Worm (Caenorhabditis elegans) whole organism, L1 larva: Measurements from ENCODE around the gene col-84.

ENCODE experiments used
- C16A3.4 ChIP-seq: fragments of 150-350 bp; optimal IDR thresholded peaks from 2 replicates; lab custom pipeline; 2014; ENCODE audit warnings: missing biosample characterization, missing genetic modification characterization
- F16B12.6 ChIP-seq: fragments of 150-350 bp; optimal IDR thresholded peaks from 2 replicates; lab custom pipeline; 2014; ENCODE audit warnings: missing biosample characterization, missing genetic modification characterization
- Y116A8C.19 ChIP-seq: sonication (generic microtip); optimal IDR thresholded peaks from 2 replicates; lab custom pipeline; 2016; ENCODE audit warnings: missing compliant biosample characterization, missing genetic modification characterization, borderline replicate concordance
- aha-1 ChIP-seq: fragments of 150-350 bp; optimal IDR thresholded peaks from 2 replicates; lab custom pipeline; 2014; ENCODE audit warnings: missing biosample characterization, missing genetic modification characterization
- ama-1 ChIP-seq: fragments of 150-350 bp; optimal IDR thresholded peaks from 2 replicates; lab custom pipeline; 2014
- ceh-63 ChIP-seq: fragments of 200-800 bp; sonication (Bioruptor generic); optimal IDR thresholded peaks from 2 replicates; lab custom pipeline; 2018; ENCODE audit warnings: mild to moderate bottlenecking, missing genetic modification characterization, missing compliant biosample characterization
- ces-1 ChIP-seq: fragments of 150-350 bp; optimal IDR thresholded peaks from 2 replicates; lab custom pipeline; 2014; ENCODE audit warnings: missing biosample characterization, missing genetic modification reagents, missing genetic modification characterization
- dpl-1 ChIP-seq, 3 experiments: fragments of 150-350 bp in 2 of 3; sonication (generic microtip) in 1 of 3; optimal IDR thresholded peaks; 2 replicates each; lab custom pipeline; 2014 to 2017; ENCODE audit warnings: missing biosample characterization in 3 of 3, missing genetic modification characterization in 3 of 3, missing genetic modification reagents in 3 of 3
- dsc-1 ChIP-seq: sonication (generic microtip); optimal IDR thresholded peaks from 2 replicates; lab custom pipeline; 2016; ENCODE audit warnings: mild to moderate bottlenecking, missing genetic modification characterization, missing compliant biosample characterization
- efl-1 ChIP-seq, 4 experiments: fragments of 150-350 bp; optimal IDR thresholded peaks in 3 of 4; peaks in 1 of 4; 1 replicate in 1 of 4; 2 replicates in 3 of 4; lab custom pipeline; 2014; ENCODE audit warnings: missing biosample characterization in 2 of 4, missing genetic modification characterization in 2 of 4, missing genetic modification reagents in 2 of 4
- efl-3 ChIP-seq: fragments of 200-800 bp; sonication (Bioruptor generic); optimal IDR thresholded peaks from 2 replicates; lab custom pipeline; 2018; ENCODE audit warnings: mild to moderate bottlenecking, missing genetic modification characterization, missing compliant biosample characterization
- egl-13 ChIP-seq: sonication (generic microtip); optimal IDR thresholded peaks from 2 replicates; lab custom pipeline; 2016; ENCODE audit warnings: missing genotype, missing genetic modification reagents, missing genetic modification characterization, missing compliant biosample characterization
- elt-3 ChIP-seq, 6 experiments: fragments of 150-350 bp in 1 of 6; sonication (generic microtip); optimal IDR thresholded peaks; 2 replicates each; lab custom pipeline; 2017 to 2018; ENCODE audit warnings: missing biosample characterization in 6 of 6, missing genetic modification characterization in 6 of 6, inconsistent platforms in 1 of 6
- fkh-4 ChIP-seq: sonication (generic microtip); optimal IDR thresholded peaks from 2 replicates; lab custom pipeline; 2016; ENCODE audit warnings: missing compliant biosample characterization, missing genetic modification characterization, borderline replicate concordance
- fos-1 ChIP-seq: fragments of 150-350 bp; optimal IDR thresholded peaks from 2 replicates; lab custom pipeline; 2014; ENCODE audit warnings: missing biosample characterization, missing genetic modification characterization
- hpl-2 ChIP-seq: fragments of 150-350 bp; optimal IDR thresholded peaks from 2 replicates; lab custom pipeline; 2014; ENCODE audit warnings: missing biosample characterization, missing genetic modification reagents, missing genetic modification characterization
- lin-13 ChIP-seq: fragments of 150-350 bp; optimal IDR thresholded peaks from 2 replicates; lab custom pipeline; 2014; ENCODE audit warnings: missing biosample characterization, missing genetic modification reagents, missing genetic modification characterization
- lin-15B ChIP-seq: fragments of 150-350 bp; sonication (generic microtip); optimal IDR thresholded peaks from 3 replicates; lab custom pipeline; 2014; ENCODE audit warnings: missing biosample characterization, missing genetic modification characterization
- lin-35 ChIP-seq, 2 experiments: fragments of 150-350 bp; optimal IDR thresholded peaks; 2 replicates each; lab custom pipeline; 2014; ENCODE audit warnings: missing biosample characterization in 2 of 2, missing genetic modification characterization in 2 of 2, missing genetic modification reagents in 2 of 2
- lir-3 ChIP-seq: sonication (generic microtip); optimal IDR thresholded peaks from 2 replicates; lab custom pipeline; 2016; ENCODE audit warnings: mild to moderate bottlenecking, missing genetic modification characterization, moderate library complexity, missing compliant biosample characterization; ENCODE audit not compliant: poor library complexity
- lsy-2 ChIP-seq, 2 experiments: fragments of 150-350 bp; optimal IDR thresholded peaks; 2 replicates each; lab custom pipeline; 2014; ENCODE audit warnings: missing biosample characterization in 2 of 2, missing genetic modification characterization in 2 of 2
- mdl-1 ChIP-seq, 2 experiments: fragments of 150-350 bp; optimal IDR thresholded peaks; 2 replicates each; lab custom pipeline; 2014 to 2017; ENCODE audit warnings: missing biosample characterization in 2 of 2, missing genetic modification characterization in 2 of 2, inconsistent platforms in 1 of 2
- mep-1 ChIP-seq: fragments of 150-350 bp; optimal IDR thresholded peaks from 2 replicates; lab custom pipeline; 2014; ENCODE audit warnings: missing biosample characterization, missing genetic modification characterization
- nhr-11 ChIP-seq: fragments of 150-350 bp; optimal IDR thresholded peaks from 2 replicates; lab custom pipeline; 2014; ENCODE audit warnings: missing biosample characterization, missing genetic modification characterization
- nhr-12 ChIP-seq: sonication (generic microtip); optimal IDR thresholded peaks from 2 replicates; lab custom pipeline; 2017; ENCODE audit warnings: missing biosample characterization, missing genetic modification characterization
- nhr-19 ChIP-seq: fragments of 200-800 bp; sonication (Bioruptor generic); conservative IDR thresholded peaks from 2 replicates; pipeline ENCODE4 v1.3.6; 2022; ENCODE audit warnings: missing genetic modification characterization, missing compliant biosample characterization
- nhr-20 ChIP-seq: sonication (generic microtip); optimal IDR thresholded peaks from 2 replicates; lab custom pipeline; 2016; ENCODE audit warnings: mild to moderate bottlenecking, missing genetic modification characterization, missing compliant biosample characterization
- nhr-237 ChIP-seq: fragments of 150-350 bp; optimal IDR thresholded peaks from 2 replicates; lab custom pipeline; 2014; ENCODE audit warnings: missing biosample characterization, missing genetic modification characterization
- nhr-76 ChIP-seq: sonication (generic microtip); optimal IDR thresholded peaks from 2 replicates; lab custom pipeline; 2017; ENCODE audit warnings: missing biosample characterization, missing genetic modification characterization
- nhr-84 ChIP-seq: sonication (generic microtip); optimal IDR thresholded peaks from 2 replicates; lab custom pipeline; 2017; ENCODE audit warnings: missing biosample characterization, missing genetic modification characterization
- nhr-90 ChIP-seq: sonication (generic microtip); optimal IDR thresholded peaks from 2 replicates; lab custom pipeline; 2016; ENCODE audit warnings: mild to moderate bottlenecking, missing genetic modification characterization, missing compliant biosample characterization; ENCODE audit not compliant: poor library complexity
- rnt-1 ChIP-seq: sonication (generic microtip); optimal IDR thresholded peaks from 2 replicates; lab custom pipeline; 2016; ENCODE audit warnings: mild to moderate bottlenecking, missing genetic modification characterization, moderate library complexity, missing compliant biosample characterization
- snu-23 ChIP-seq: sonication (generic microtip); optimal IDR thresholded peaks from 2 replicates; lab custom pipeline; 2016; ENCODE audit warnings: missing genetic modification characterization, missing compliant biosample characterization
- tlp-1 ChIP-seq: fragments of 150-350 bp; optimal IDR thresholded peaks from 2 replicates; lab custom pipeline; 2014; ENCODE audit warnings: missing biosample characterization, missing genetic modification characterization
- unc-130 ChIP-seq: fragments of 150-350 bp; optimal IDR thresholded peaks from 2 replicates; lab custom pipeline; 2017; ENCODE audit warnings: missing biosample characterization, missing genetic modification characterization, inconsistent platforms
- unc-30 ChIP-seq: sonication (generic microtip); optimal IDR thresholded peaks from 2 replicates; lab custom pipeline; 2017; ENCODE audit warnings: missing biosample characterization, missing genetic modification characterization
- unc-98 ChIP-seq: fragments of 200-800 bp; sonication (Bioruptor generic); IDR thresholded peaks from 2 replicates; pipeline ENCODE4 v1.3.6; 2022; ENCODE audit warnings: missing genetic modification characterization, missing compliant biosample characterization
- vab-15 ChIP-seq: sonication (generic microtip); optimal IDR thresholded peaks from 2 replicates; lab custom pipeline; 2017; ENCODE audit warnings: missing genotype, mild to moderate bottlenecking, missing genetic modification characterization, missing compliant biosample characterization
- ztf-4 ChIP-seq: fragments of 150-350 bp; optimal IDR thresholded peaks from 2 replicates; lab custom pipeline; 2014; ENCODE audit warnings: missing biosample characterization, missing genetic modification characterization

col-84 gene

ce11 chrII:11906217-11906616, 37.9 kb downstream of the col-84 start, which contains the start of gene ZK930.4:
ZK930.4 (plus strand) TSS chrII:11906517.
- TF ChIP-seq nhr-76 (tag; lab: Kevin White, UChicago) = no peak

ce11 chrII:11910569-11910968, 42.2 kb downstream of the col-84 start:
- TF ChIP-seq snu-23 (GFP tag; lab: Kevin White, UChicago) = no peak
- no peak for TF ChIP-seq efl-1 (optimal IDR thresholded peaks at IDR 0.05; lab: Kevin White, UChicago)
- TF ChIP-seq efl-1 (GFP tag; optimal IDR thresholded peaks at IDR 0.05 in 1 of 2; lab: Kevin White, UChicago) = peak in 1 of 2 experiments; percentile 30
- TF ChIP-seq nhr-11 (tag; lab: Kevin White, UChicago) = no peak
- no peak for TF ChIP-seq ceh-63
- no peak for TF ChIP-seq dsc-1 (tag; lab: Kevin White, UChicago)

- TF ChIP-seq nhr-12 (tag; lab: Kevin White, UChicago) = no peak
- no peak for TF ChIP-seq ces-1
- TF ChIP-seq tlp-1 (tag; lab: Kevin White, UChicago) = no peak
- TF ChIP-seq efl-3 (GFP tag; lab: Kevin White, UChicago) = no peak
- no peak for TF ChIP-seq nhr-20 (tag; lab: Kevin White, UChicago)
- no peak for TF ChIP-seq ama-1
- TF ChIP-seq C16A3.4 (tag; lab: Kevin White, UChicago) = no peak
- no peak for TF ChIP-seq lin-35 (GFP tag; optimal IDR thresholded peaks at IDR 0.05; lab: Kevin White, UChicago)
- no peak for TF ChIP-seq unc-30 (tag; lab: Kevin White, UChicago)
- no peak for TF ChIP-seq ceh-63
- TF ChIP-seq aha-1 (tag; lab: Kevin White, UChicago) = no peak
- TF ChIP-seq rnt-1 (tag; lab: Kevin White, UChicago) = no peak
- TF ChIP-seq vab-15 (tag; lab: Kevin White, UChicago) = no peak
- TF ChIP-seq lin-13 (GFP tag; lab: Kevin White, UChicago) = no peak
- no peak for TF ChIP-seq nhr-11 (tag; lab: Kevin White, UChicago)
- no peak for TF ChIP-seq nhr-84 (tag; lab: Kevin White, UChicago)
These were observed 46.0 kb downstream of the col-84 start, which contains the start of gene ZK930.7 for ce11 chrII:11914304-11914703. ZK930.7 (plus strand) TSS chrII:11914604.

ce11 chrII:11915770-11916554, 47.6 kb downstream of the col-84 start, which contains the start of the genes vps-15 and hmg-12:
vps-15 (minus strand) TSS chrII:11915852.
hmg-12 (plus strand) TSS chrII:11916513.
- peak; percentile 58 for TF ChIP-seq hpl-2 (GFP tag; lab: Kevin White, UChicago)
- no peak for TF ChIP-seq unc-130 (tag; lab: Kevin White, UChicago)
- no peak for TF ChIP-seq nhr-237
- TF ChIP-seq nhr-90 (tag; lab: Kevin White, UChicago) = no peak
- peak; percentile 31 to 85 for TF ChIP-seq efl-1 (optimal IDR thresholded peaks at IDR 0.05; lab: Kevin White, UChicago)
- peak in 1 of 2 experiments; percentile 20 for TF ChIP-seq efl-1 (GFP tag; optimal IDR thresholded peaks at IDR 0.05 in 1 of 2; lab: Kevin White, UChicago)
- TF ChIP-seq mdl-1 (tag; optimal IDR thresholded peaks at IDR 0.05; lab: Kevin White, UChicago) = no peak
- no peak for TF ChIP-seq lir-3 (tag; lab: Kevin White, UChicago)
- TF ChIP-seq lsy-2 (tag; optimal IDR thresholded peaks at IDR 0.05; lab: Kevin White, UChicago) = peak; percentile 80 to 87
- TF ChIP-seq dpl-1 (GFP tag; optimal IDR thresholded peaks at IDR 0.05; lab: Kevin White, UChicago) = peak in 2 of 3 experiments; percentile 10 to 19

- TF ChIP-seq mep-1 (tag; lab: Kevin White, UChicago) (no peak), F16B12.6 (tag; lab: Kevin White, UChicago) (no peak), fos-1 (tag; lab: Kevin White, UChicago) (no peak), nhr-11 (tag; lab: Kevin White, UChicago) (no peak), fkh-4 (tag; lab: Kevin White, UChicago) (no peak), Y116A8C.19 (no peak), elt-3 (tag; optimal IDR thresholded peaks at IDR 0.05; lab: Kevin White, UChicago) (no peak), nhr-19 (GFP tag; lab: Robert Waterston, UW) (no peak), egl-13 (tag; lab: Kevin White, UChicago) (no peak), lin-15B (no peak), ztf-4 (tag; lab: Kevin White, UChicago) (no peak), unc-98 (GFP tag; lab: Robert Waterston, UW) (no peak), hpl-2 (GFP tag; lab: Kevin White, UChicago) (no peak)
- TF ChIP-seq, all 84 proteins: peak for 0
These were observed 48.2 kb downstream of the col-84 start for ce11 chrII:11916555-11916941.
